Fruit fly (Drosophila melanogaster) whole organism, prepupa: Measurements from ENCODE around the gene CG14440.
A peak's percentile ranks its signal among the peaks of the same experiment; 100 is the strongest.

ENCODE experiments used
- Blimp-1 ChIP-seq: fragments of 200-800 bp; sonication (Bioruptor generic); optimal IDR thresholded peaks from 3 replicates; lab custom pipeline; 2017; ENCODE audit warnings: missing biosample characterization, missing genetic modification characterization, mild to moderate bottlenecking, moderate library complexity, missing genetic modification reagents
- CG10669 ChIP-seq: fragments of 200-800 bp; sonication (Bioruptor generic); optimal IDR thresholded peaks from 3 replicates; lab custom pipeline; 2018; ENCODE audit warnings: missing biosample characterization, mild to moderate bottlenecking, missing genetic modification characterization, moderate library complexity
- CG11294 ChIP-seq: fragments of 200-800 bp; sonication (Bioruptor generic); IDR thresholded peaks from 2 replicates; pipeline ENCODE4 v1.3.6; 2022; ENCODE audit warnings: missing biosample characterization, missing genetic modification characterization
- CG11902 ChIP-seq: fragments of 200-800 bp; sonication (Bioruptor generic); optimal IDR thresholded peaks from 3 replicates; lab custom pipeline; 2016; ENCODE audit warnings: missing biosample characterization, missing genetic modification characterization
- CG15336 ChIP-seq: fragments of 200-800 bp; sonication (Bioruptor generic); IDR thresholded peaks from 2 replicates; pipeline ENCODE4 v1.3.6; 2022; ENCODE audit warnings: missing biosample characterization, missing genetic modification characterization
- CG1621 ChIP-seq: fragments of 200-800 bp; sonication (Bioruptor generic); optimal IDR thresholded peaks from 3 replicates; lab custom pipeline; 2018; ENCODE audit warnings: missing biosample characterization, mild to moderate bottlenecking, missing genetic modification characterization
- CG16779 ChIP-seq: fragments of 200-800 bp; sonication (Bioruptor generic); optimal IDR thresholded peaks from 3 replicates; lab custom pipeline; 2017; ENCODE audit warnings: missing biosample characterization, mild to moderate bottlenecking, missing genetic modification characterization
- CG31627 ChIP-seq: fragments of 200-800 bp; sonication (Bioruptor generic); optimal IDR thresholded peaks from 3 replicates; lab custom pipeline; 2016; ENCODE audit warnings: missing biosample characterization, missing genetic modification characterization
- CG32006 ChIP-seq: fragments of 200-800 bp; sonication (Bioruptor generic); optimal IDR thresholded peaks from 3 replicates; lab custom pipeline; 2017; ENCODE audit warnings: missing biosample characterization, mild to moderate bottlenecking, missing genetic modification characterization
- CG34406 ChIP-seq: fragments of 200-800 bp; sonication (Bioruptor generic); optimal IDR thresholded peaks from 3 replicates; lab custom pipeline; 2016; ENCODE audit warnings: missing biosample characterization, missing genetic modification characterization
- CG3919 ChIP-seq: fragments of 200-800 bp; sonication (Bioruptor generic); optimal IDR thresholded peaks from 3 replicates; lab custom pipeline; 2016; ENCODE audit warnings: missing biosample characterization, missing genetic modification characterization
- CG4318 ChIP-seq: fragments of 200-800 bp; sonication (Bioruptor generic); optimal IDR thresholded peaks from 3 replicates; lab custom pipeline; 2017; ENCODE audit warnings: missing biosample characterization, mild to moderate bottlenecking, missing genetic modification characterization
- CG6276 ChIP-seq: fragments of 200-800 bp; sonication (Bioruptor generic); optimal IDR thresholded peaks from 2 replicates; lab custom pipeline; 2017; ENCODE audit warnings: missing biosample characterization, mild to moderate bottlenecking, missing genetic modification characterization
- CG6792 ChIP-seq: fragments of 200-800 bp; sonication (Bioruptor generic); optimal IDR thresholded peaks from 3 replicates; lab custom pipeline; 2016; ENCODE audit warnings: missing biosample characterization, missing genetic modification characterization
- CG6808 ChIP-seq: fragments of 200-800 bp; sonication (Bioruptor generic); optimal IDR thresholded peaks from 3 replicates; lab custom pipeline; 2017; ENCODE audit warnings: missing biosample characterization, missing genetic modification characterization, mild to moderate bottlenecking, moderate library complexity, missing genetic modification reagents
- CG7368 ChIP-seq: fragments of 200-800 bp; sonication (Bioruptor generic); optimal IDR thresholded peaks from 3 replicates; lab custom pipeline; 2016; ENCODE audit warnings: missing biosample characterization, missing genetic modification characterization
- CG8119 ChIP-seq: fragments of 200-800 bp; sonication (Bioruptor generic); IDR thresholded peaks from 3 replicates; pipeline ENCODE4 v1.3.6; 2022; ENCODE audit warnings: missing biosample characterization, missing genetic modification characterization
- CG8319 ChIP-seq: fragments of 200-800 bp; sonication (Bioruptor generic); optimal IDR thresholded peaks from 3 replicates; lab custom pipeline; 2016; ENCODE audit warnings: missing biosample characterization, missing genetic modification characterization
- Eip75B ChIP-seq: fragments of 200-800 bp; sonication (Bioruptor generic); optimal IDR thresholded peaks from 3 replicates; lab custom pipeline; 2016; ENCODE audit warnings: missing biosample characterization, missing genetic modification characterization
- Eip78C ChIP-seq: fragments of 200-800 bp; sonication (Bioruptor generic); peaks from one replicate; lab custom pipeline; 2016; ENCODE audit warnings: missing biosample characterization, missing genetic modification characterization
- Eip93F ChIP-seq: fragments of 200-800 bp; sonication (Bioruptor generic); optimal IDR thresholded peaks from 2 replicates; lab custom pipeline; 2016; ENCODE audit warnings: missing biosample characterization, mild to moderate bottlenecking, missing genetic modification characterization
- Ets21C ChIP-seq: fragments of 200-800 bp; sonication (Bioruptor generic); optimal IDR thresholded peaks from 3 replicates; lab custom pipeline; 2016; ENCODE audit warnings: missing biosample characterization, missing genetic modification characterization
- Ets96B ChIP-seq: fragments of 200-800 bp; optimal IDR thresholded peaks from 2 replicates; lab custom pipeline; 2019; ENCODE audit warnings: missing biosample characterization, mild to moderate bottlenecking, missing genetic modification characterization, moderate library complexity
- Gug ChIP-seq: fragments of 200-800 bp; sonication (Bioruptor generic); IDR thresholded peaks from 2 replicates; pipeline ENCODE4 v1.3.6; 2022; ENCODE audit warnings: missing biosample characterization, missing genetic modification characterization
- Hr38 ChIP-seq: sonication (Bioruptor generic); optimal IDR thresholded peaks from 2 replicates; lab custom pipeline; 2016; ENCODE audit warnings: missing biosample characterization, missing genetic modification characterization
- Hr39 ChIP-seq: fragments of 200-800 bp; sonication (Bioruptor generic); optimal IDR thresholded peaks from 2 replicates; lab custom pipeline; 2016; ENCODE audit warnings: missing biosample characterization, missing genetic modification characterization
- Hr4 ChIP-seq: fragments of 200-800 bp; sonication (Bioruptor generic); optimal IDR thresholded peaks from 3 replicates; lab custom pipeline; 2016; ENCODE audit warnings: missing biosample characterization, missing genetic modification characterization
- Lpt ChIP-seq: fragments of 200-800 bp; sonication (Bioruptor generic); optimal IDR thresholded peaks from 3 replicates; lab custom pipeline; 2016; ENCODE audit warnings: missing biosample characterization, missing genetic modification characterization
- Met ChIP-seq: fragments of 200-800 bp; sonication (Bioruptor generic); optimal IDR thresholded peaks from 3 replicates; lab custom pipeline; 2016; ENCODE audit warnings: missing biosample characterization, missing genetic modification characterization
- OdsH ChIP-seq: fragments of 200-800 bp; sonication (Bioruptor generic); optimal IDR thresholded peaks from 3 replicates; lab custom pipeline; 2016; ENCODE audit warnings: missing biosample characterization, missing genetic modification characterization
- Smox ChIP-seq: fragments of 200-800 bp; sonication (Bioruptor generic); optimal IDR thresholded peaks from 3 replicates; lab custom pipeline; 2016; ENCODE audit warnings: missing biosample characterization, missing genetic modification characterization
- Sox102F ChIP-seq: fragments of 200-800 bp; sonication (Bioruptor generic); optimal IDR thresholded peaks from 2 replicates; lab custom pipeline; 2016; ENCODE audit warnings: missing biosample characterization, mild to moderate bottlenecking, missing genetic modification characterization
- Sox14 ChIP-seq: fragments of 200-800 bp; sonication (Bioruptor generic); optimal IDR thresholded peaks from 3 replicates; lab custom pipeline; 2016; ENCODE audit warnings: missing biosample characterization, missing genetic modification characterization
- achi ChIP-seq: fragments of 200-800 bp; sonication (Bioruptor generic); optimal IDR thresholded peaks from 3 replicates; lab custom pipeline; 2016; ENCODE audit warnings: missing biosample characterization, missing genetic modification characterization
- cyc ChIP-seq: fragments of 200-800 bp; sonication (Bioruptor generic); optimal IDR thresholded peaks from 3 replicates; lab custom pipeline; 2016; ENCODE audit warnings: missing biosample characterization, missing genetic modification characterization
- eg ChIP-seq: fragments of 200-800 bp; sonication (Bioruptor generic); IDR thresholded peaks from 3 replicates; pipeline ENCODE4 v1.3.6; 2022; ENCODE audit warnings: missing biosample characterization, missing genetic modification characterization
- esn ChIP-seq: fragments of 200-800 bp; sonication (Bioruptor generic); optimal IDR thresholded peaks from 2 replicates; lab custom pipeline; 2016; ENCODE audit warnings: missing biosample characterization, mild to moderate bottlenecking, missing genetic modification characterization, moderate library complexity
- fd85E ChIP-seq: fragments of 200-800 bp; sonication (Bioruptor generic); optimal IDR thresholded peaks from 3 replicates; lab custom pipeline; 2016; ENCODE audit warnings: missing biosample characterization, missing genetic modification characterization
- fkh ChIP-seq: fragments of 200-800 bp; sonication (Bioruptor generic); optimal IDR thresholded peaks from 3 replicates; lab custom pipeline; 2017; ENCODE audit warnings: missing biosample characterization, mild to moderate bottlenecking, missing genetic modification characterization, moderate library complexity
- pdm3 ChIP-seq: fragments of 200-800 bp; sonication (Bioruptor generic); optimal IDR thresholded peaks from 3 replicates; lab custom pipeline; 2016; ENCODE audit warnings: missing biosample characterization, missing genetic modification characterization
- salr ChIP-seq, 2 experiments: fragments of 200-800 bp; sonication (Bioruptor generic); optimal IDR thresholded peaks; 3 replicates each; lab custom pipeline; 2016 to 2018; ENCODE audit warnings: missing biosample characterization in 2 of 2, missing genetic modification characterization in 2 of 2, mild to moderate bottlenecking in 1 of 2
- ss ChIP-seq, 2 experiments: fragments of 200-800 bp; sonication (Bioruptor generic); optimal IDR thresholded peaks; 2 replicates in 1 of 2; 3 replicates in 1 of 2; lab custom pipeline; 2017 to 2018; ENCODE audit warnings: mild to moderate bottlenecking in 2 of 2, missing biosample characterization in 2 of 2, missing genetic modification characterization in 2 of 2, moderate library complexity in 1 of 2
- svp ChIP-seq: fragments of 200-800 bp; sonication (Bioruptor generic); peaks from one replicate; lab custom pipeline; 2016; ENCODE audit warnings: missing biosample characterization, missing genetic modification characterization
- topi ChIP-seq: fragments of 200-800 bp; sonication (Bioruptor generic); optimal IDR thresholded peaks from 3 replicates; lab custom pipeline; 2016; ENCODE audit warnings: missing biosample characterization, missing genetic modification characterization
- vri ChIP-seq: fragments of 200-800 bp; sonication (Bioruptor generic); optimal IDR thresholded peaks from 3 replicates; lab custom pipeline; 2016; ENCODE audit warnings: missing biosample characterization, mild to moderate bottlenecking, missing genetic modification characterization

The CG14440 gene

dm6 chrX:6744088-6744487, 45.7 kb upstream of the CG14440 start, which contains the start of gene RpL17 (continued):
- TF ChIP-seq CG10669 (GFP tag; lab: Kevin White, UChicago) (peak; percentile 65), Hr4 (GFP tag; lab: Kevin White, UChicago) (peak; percentile 29), Eip75B (peak; percentile 76), fkh (GFP tag; lab: Kevin White, UChicago) (peak; percentile 46), Hr38 (GFP tag; lab: Kevin White, UChicago) (no peak), CG8119 (GFP tag; lab: Robert Waterston, UW) (peak; percentile 42; the same call in 1 of the 3 replicates), Sox102F (GFP tag; lab: Kevin White, UChicago) (peak; percentile 83), Blimp-1 (GFP tag; lab: Kevin White, UChicago) (peak; percentile 53), esn (GFP tag; lab: Kevin White, UChicago) (peak; percentile 85), ss (GFP tag; optimal IDR thresholded peaks at IDR 0.05; lab: Kevin White, UChicago) (peak; percentile 59 to 82), CG15336 (GFP tag; lab: Robert Waterston, UW) (peak; percentile 27; the same call in 1 of the 2 replicates), achi (GFP tag; lab: Kevin White, UChicago) (peak; percentile 70), eg (GFP tag; lab: Robert Waterston, UW) (peak; percentile 84), CG16779 (tag; lab: Kevin White, UChicago) (peak; percentile 82), Lpt (GFP tag; lab: Kevin White, UChicago) (no peak), fd85E (GFP tag; lab: Kevin White, UChicago) (peak; percentile 50), Hr39 (peak; percentile 73)
- TF ChIP-seq, all 60 proteins: peak for 52

dm6 chrX:6743192-6743591, 44.8 kb upstream of the CG14440 start:
- TF ChIP-seq pdm3 (GFP tag; lab: Kevin White, UChicago) (peak; percentile 31), CG6792 (peak; percentile 18), CG8119 (GFP tag; lab: Robert Waterston, UW) (peak; percentile 46; the same call in 1 of the 3 replicates), CG15336 (GFP tag; lab: Robert Waterston, UW) (0 out of 2 replicates have a peak, but pooled peaks have one; percentile 30), achi (GFP tag; lab: Kevin White, UChicago) (no peak), CG31627 (GFP tag; lab: Kevin White, UChicago) (peak; percentile 6), Eip78C (GFP tag; lab: Kevin White, UChicago) (peak; percentile 37), CG1621 (no peak), CG32006 (GFP tag; lab: Kevin White, UChicago) (peak; percentile 36), Gug (GFP tag; lab: Robert Waterston, UW) (no peak), eg (GFP tag; lab: Robert Waterston, UW) (no peak), Met (peak; percentile 26), CG4318 (GFP tag; lab: Kevin White, UChicago) (no peak), CG11294 (GFP tag; lab: Robert Waterston, UW) (no peak), Smox (GFP tag; lab: Kevin White, UChicago) (peak; percentile 17), topi (peak; percentile 26), CG11902 (no peak), Hr39 (peak; percentile 30), fkh (GFP tag; lab: Kevin White, UChicago) (no peak), CG10669 (GFP tag; lab: Kevin White, UChicago) (peak; percentile 15), Hr4 (GFP tag; lab: Kevin White, UChicago) (peak; percentile 12), Sox14 (GFP tag; lab: Kevin White, UChicago) (peak; percentile 5)

dm6 chrX:6741184-6741586, 42.8 kb upstream of the CG14440 start:
- TF ChIP-seq Smox (GFP tag; lab: Kevin White, UChicago) = peak; percentile 40
- TF ChIP-seq CG11902 = no peak
- no peak for TF ChIP-seq CG6276 (GFP tag; lab: Kevin White, UChicago)
- no peak for TF ChIP-seq Blimp-1 (GFP tag; lab: Kevin White, UChicago)
- peak; percentile 41 for TF ChIP-seq esn (GFP tag; lab: Kevin White, UChicago)
- TF ChIP-seq Hr39 = peak; percentile 45
- TF ChIP-seq Eip93F (GFP tag; lab: Kevin White, UChicago) = no peak
- TF ChIP-seq fd85E (GFP tag; lab: Kevin White, UChicago) = no peak
- TF ChIP-seq Sox102F (GFP tag; lab: Kevin White, UChicago) = peak; percentile 18
- no peak for TF ChIP-seq Hr38 (GFP tag; lab: Kevin White, UChicago)
- peak; percentile 26 for TF ChIP-seq cyc (GFP tag; lab: Kevin White, UChicago)
- peak; percentile 13 for TF ChIP-seq CG32006 (GFP tag; lab: Kevin White, UChicago)
- TF ChIP-seq Met = peak; percentile 19
- TF ChIP-seq CG8319 (GFP tag; lab: Kevin White, UChicago) = no peak
- no peak for TF ChIP-seq CG4318 (GFP tag; lab: Kevin White, UChicago)
- peak; percentile 55 for TF ChIP-seq Eip75B
- peak; percentile 11 for TF ChIP-seq OdsH
- TF ChIP-seq Ets21C = no peak
- peak; percentile 25 for TF ChIP-seq CG3919 (GFP tag; lab: Kevin White, UChicago)
- TF ChIP-seq salr (GFP tag; optimal IDR thresholded peaks at IDR 0.05; lab: Kevin White, UChicago) = no peak
- peak; percentile 77 for TF ChIP-seq Eip78C (GFP tag; lab: Kevin White, UChicago)
- peak; percentile 6 for TF ChIP-seq CG34406 (GFP tag; lab: Kevin White, UChicago)
- no peak for TF ChIP-seq CG6808 (GFP tag; lab: Kevin White, UChicago)
- TF ChIP-seq svp (GFP tag; lab: Kevin White, UChicago) = peak; percentile 76
- TF ChIP-seq vri (GFP tag; lab: Kevin White, UChicago) = peak; percentile 12
- TF ChIP-seq CG7368 (GFP tag; lab: Kevin White, UChicago) = no peak
- TF ChIP-seq Ets96B (tag; lab: Kevin White, UChicago) = peak; percentile 23
